Fruit fly (Drosophila melanogaster): ENCODE data around the gene nonA-l.

nonA-l gene

dm6 chr3R:16604715-16605114 lies 35.3 kb upstream of the nonA-l start, which contains the start of gene CG10345:
Gene CG10345 (minus strand): TSS chr3R:16604861.
- TF ChIP-seq CG12659 (GFP tag; optimal IDR thresholded peaks at IDR 0.05) (no peak), bsh (GFP tag; optimal IDR thresholded peaks at IDR 0.05) (no peak), bcd (GFP tag; optimal IDR thresholded peaks at IDR 0.05) (no peak), chinmo (GFP tag; IDR thresholded peaks at IDR 0.05; ENCODE audit: partially characterized antibody) (0 out of 4 replicates have a peak, but pooled peaks have one; percentile 39), ewg (GFP tag; optimal IDR thresholded peaks at IDR 0.05) (no peak), CG12769 (tag; optimal IDR thresholded peaks at IDR 0.05) (peak; percentile 38), CG13894 (tag; optimal IDR thresholded peaks at IDR 0.05) (peak; percentile 56), CG13775 (GFP tag; optimal IDR thresholded peaks at IDR 0.05) (no peak), Med (GFP tag) (peak; percentile 47), CG17186 (GFP tag; optimal IDR thresholded peaks at IDR 0.05) (no peak), CG15011 (GFP tag; optimal IDR thresholded peaks at IDR 0.05) (no peak), Fer3 (tag; optimal IDR thresholded peaks at IDR 0.05) (no peak), Deaf1 (tag; optimal IDR thresholded peaks at IDR 0.05) (peak; percentile 85), CG31224 (GFP tag; IDR thresholded peaks at IDR 0.05) (no peak), Asciz (GFP tag; optimal IDR thresholded peaks at IDR 0.05) (no peak), Ada2b (GFP tag; IDR thresholded peaks at IDR 0.05) (no peak)

- peak in 1 of 2 experiments; percentile 92 for TF ChIP-seq Pdp1 (GFP tag; optimal IDR thresholded peaks at IDR 0.05)
- no peak for TF ChIP-seq phol (tag; optimal IDR thresholded peaks at IDR 0.05)
- peak; percentile 75 for TF ChIP-seq scrt (GFP tag; optimal IDR thresholded peaks at IDR 0.05)
Observed at dm6 chr3R:16605929-16606328, 34.1 kb upstream of the nonA-l start.

- TF ChIP-seq D19B (GFP tag; optimal IDR thresholded peaks at IDR 0.05) (no peak), vfl (GFP tag; optimal IDR thresholded peaks at IDR 0.05) (no peak), psq (GFP tag; optimal IDR thresholded peaks at IDR 0.05) (no peak), CG8281 (tag; optimal IDR thresholded peaks at IDR 0.05) (no peak)
Observed at dm6 chr3R:16608920-16609319, 31.1 kb upstream of the nonA-l start, which contains the start of gene NPF. Gene NPF (plus strand): TSS chr3R:16609220.

- TF ChIP-seq CG10147 (GFP tag; optimal IDR thresholded peaks at IDR 0.05) = no peak
- TF ChIP-seq CG15601 (tag; optimal IDR thresholded peaks at IDR 0.05) = no peak
- TF ChIP-seq PHDP (tag; optimal IDR thresholded peaks at IDR 0.05) = no peak
- peak; percentile 33 for TF ChIP-seq CG2712 (tag; optimal IDR thresholded peaks at IDR 0.05)
- no peak for TF ChIP-seq CG2678 (tag; optimal IDR thresholded peaks at IDR 0.05)
Observed at dm6 chr3R:16611240-16611639, 28.8 kb upstream of the nonA-l start.

dm6 chr3R:16613300-16613699 lies 26.7 kb upstream of the nonA-l start, which contains the start of gene CG12783:
Gene CG12783 (minus strand): TSS chr3R:16613400.
- TF ChIP-seq D19A (tag; optimal IDR thresholded peaks at IDR 0.05) (no peak), CG13624 (GFP tag; optimal IDR thresholded peaks at IDR 0.05) (no peak), tgo (GFP tag; IDR thresholded peaks at IDR 0.05) (no peak), ash1 (GFP tag; optimal IDR thresholded peaks at IDR 0.05) (no peak), CG8290 (GFP tag; optimal IDR thresholded peaks at IDR 0.05) (no peak), CG8290 (tag; optimal IDR thresholded peaks at IDR 0.05) (no peak), CG10959 (GFP tag; IDR thresholded peaks at IDR 0.05) (no peak), CG12299 (tag; optimal IDR thresholded peaks at IDR 0.05) (no peak), B-H2 (GFP tag; optimal IDR thresholded peaks at IDR 0.05) (no peak), CG12744 (GFP tag; optimal IDR thresholded peaks at IDR 0.05) (no peak), Scr (GFP tag; IDR thresholded peaks at IDR 0.05; ENCODE audit: partially characterized antibody) (no peak), Six4 (GFP tag; optimal IDR thresholded peaks at IDR 0.05) (no peak), CG31388 (GFP tag; optimal IDR thresholded peaks at IDR 0.05) (no peak)

All from whole organism, embryonic.